Worm (Caenorhabditis elegans) whole organism, L1 larva: ENCODE measurements around the gene rpl-39.

Source experiments
- C16A3.4 ChIP-seq: fragments of 150-350 bp; optimal IDR thresholded peaks from 2 replicates; lab custom pipeline; 2014; ENCODE audit warnings: missing biosample characterization, missing genetic modification characterization
- F16B12.6 ChIP-seq: fragments of 150-350 bp; optimal IDR thresholded peaks from 2 replicates; lab custom pipeline; 2014; ENCODE audit warnings: missing biosample characterization, missing genetic modification characterization
- Y116A8C.19 ChIP-seq: sonication (generic microtip); optimal IDR thresholded peaks from 2 replicates; lab custom pipeline; 2016; ENCODE audit warnings: missing compliant biosample characterization, missing genetic modification characterization, borderline replicate concordance
- aha-1 ChIP-seq: fragments of 150-350 bp; optimal IDR thresholded peaks from 2 replicates; lab custom pipeline; 2014; ENCODE audit warnings: missing biosample characterization, missing genetic modification characterization
- aly-2 ChIP-seq: fragments of 150-350 bp; optimal IDR thresholded peaks from 2 replicates; lab custom pipeline; 2014; ENCODE audit warnings: missing biosample characterization, missing genetic modification characterization
- ceh-63 ChIP-seq: fragments of 200-800 bp; sonication (Bioruptor generic); optimal IDR thresholded peaks from 2 replicates; lab custom pipeline; 2018; ENCODE audit warnings: mild to moderate bottlenecking, missing genetic modification characterization, missing compliant biosample characterization
- ceh-82 ChIP-seq, 3 experiments: fragments of 150-350 bp in 1 of 3; sonication (generic microtip) in 2 of 3; optimal IDR thresholded peaks; 2 replicates each; lab custom pipeline; 2014 to 2017; ENCODE audit warnings: missing biosample characterization in 3 of 3, missing genetic modification characterization in 3 of 3
- ces-1 ChIP-seq: fragments of 150-350 bp; optimal IDR thresholded peaks from 2 replicates; lab custom pipeline; 2014; ENCODE audit warnings: missing biosample characterization, missing genetic modification reagents, missing genetic modification characterization
- dsc-1 ChIP-seq: sonication (generic microtip); optimal IDR thresholded peaks from 2 replicates; lab custom pipeline; 2016; ENCODE audit warnings: mild to moderate bottlenecking, missing genetic modification characterization, missing compliant biosample characterization
- efl-1 ChIP-seq, 4 experiments: fragments of 150-350 bp; optimal IDR thresholded peaks in 3 of 4; peaks in 1 of 4; 1 replicate in 1 of 4; 2 replicates in 3 of 4; lab custom pipeline; 2014; ENCODE audit warnings: missing biosample characterization in 2 of 4, missing genetic modification characterization in 2 of 4, missing genetic modification reagents in 2 of 4
- efl-3 ChIP-seq: fragments of 200-800 bp; sonication (Bioruptor generic); optimal IDR thresholded peaks from 2 replicates; lab custom pipeline; 2018; ENCODE audit warnings: mild to moderate bottlenecking, missing genetic modification characterization, missing compliant biosample characterization
- egl-27 ChIP-seq, 2 experiments: fragments of 150-350 bp in 1 of 2; sonication (generic microtip); optimal IDR thresholded peaks; 3 replicates each; lab custom pipeline; 2017 to 2018; ENCODE audit warnings: missing biosample characterization in 2 of 2, missing genetic modification characterization in 2 of 2, missing genetic modification reagents in 2 of 2
- fkh-10 ChIP-seq: sonication (generic microtip); optimal IDR thresholded peaks from 2 replicates; lab custom pipeline; 2017; ENCODE audit warnings: missing biosample characterization, missing genetic modification reagents, missing genetic modification characterization
- fkh-8 ChIP-seq: sonication (generic microtip); optimal IDR thresholded peaks from 2 replicates; lab custom pipeline; 2016; ENCODE audit warnings: mild to moderate bottlenecking, missing genetic modification characterization, missing compliant biosample characterization
- fos-1 ChIP-seq: fragments of 150-350 bp; optimal IDR thresholded peaks from 2 replicates; lab custom pipeline; 2014; ENCODE audit warnings: missing biosample characterization, missing genetic modification characterization
- hlh-17 ChIP-seq: fragments of 200-800 bp; sonication (Bioruptor generic); optimal IDR thresholded peaks from 2 replicates; lab custom pipeline; 2018; ENCODE audit warnings: missing genetic modification characterization, mild to moderate bottlenecking, missing compliant biosample characterization, moderate library complexity, borderline replicate concordance
- hlh-4 ChIP-seq: sonication (generic microtip); optimal IDR thresholded peaks from 2 replicates; lab custom pipeline; 2016; ENCODE audit warnings: mild to moderate bottlenecking, missing genetic modification characterization, missing compliant biosample characterization
- hpl-2 ChIP-seq: fragments of 150-350 bp; optimal IDR thresholded peaks from 2 replicates; lab custom pipeline; 2014; ENCODE audit warnings: missing biosample characterization, missing genetic modification reagents, missing genetic modification characterization
- jun-1 ChIP-seq: fragments of 150-350 bp; optimal IDR thresholded peaks from 2 replicates; lab custom pipeline; 2014; ENCODE audit warnings: missing biosample characterization, missing genetic modification reagents, missing genetic modification characterization
- lin-13 ChIP-seq: fragments of 150-350 bp; optimal IDR thresholded peaks from 2 replicates; lab custom pipeline; 2014; ENCODE audit warnings: missing biosample characterization, missing genetic modification reagents, missing genetic modification characterization
- lin-14 ChIP-seq: fragments of 200-800 bp; sonication (Bioruptor generic); optimal IDR thresholded peaks from 2 replicates; lab custom pipeline; 2018; ENCODE audit warnings: mild to moderate bottlenecking, missing genetic modification characterization, moderate library complexity, missing compliant biosample characterization
- lin-15B ChIP-seq: fragments of 150-350 bp; sonication (generic microtip); optimal IDR thresholded peaks from 3 replicates; lab custom pipeline; 2014; ENCODE audit warnings: missing biosample characterization, missing genetic modification characterization
- lir-3 ChIP-seq: sonication (generic microtip); optimal IDR thresholded peaks from 2 replicates; lab custom pipeline; 2016; ENCODE audit warnings: mild to moderate bottlenecking, missing genetic modification characterization, moderate library complexity, missing compliant biosample characterization; ENCODE audit not compliant: poor library complexity
- lsy-2 ChIP-seq, 2 experiments: fragments of 150-350 bp; optimal IDR thresholded peaks; 2 replicates each; lab custom pipeline; 2014; ENCODE audit warnings: missing biosample characterization in 2 of 2, missing genetic modification characterization in 2 of 2
- mdl-1 ChIP-seq, 2 experiments: fragments of 150-350 bp; optimal IDR thresholded peaks; 2 replicates each; lab custom pipeline; 2014 to 2017; ENCODE audit warnings: missing biosample characterization in 2 of 2, missing genetic modification characterization in 2 of 2, inconsistent platforms in 1 of 2
- mef-2 ChIP-seq: fragments of 150-350 bp; optimal IDR thresholded peaks from 2 replicates; lab custom pipeline; 2014; ENCODE audit warnings: missing biosample characterization, missing genetic modification characterization
- mep-1 ChIP-seq: fragments of 150-350 bp; optimal IDR thresholded peaks from 2 replicates; lab custom pipeline; 2014; ENCODE audit warnings: missing biosample characterization, missing genetic modification characterization
- nhr-11 ChIP-seq: fragments of 150-350 bp; optimal IDR thresholded peaks from 2 replicates; lab custom pipeline; 2014; ENCODE audit warnings: missing biosample characterization, missing genetic modification characterization
- nhr-12 ChIP-seq: sonication (generic microtip); optimal IDR thresholded peaks from 2 replicates; lab custom pipeline; 2017; ENCODE audit warnings: missing biosample characterization, missing genetic modification characterization
- nhr-19 ChIP-seq: fragments of 200-800 bp; sonication (Bioruptor generic); conservative IDR thresholded peaks from 2 replicates; pipeline ENCODE4 v1.3.6; 2022; ENCODE audit warnings: missing genetic modification characterization, missing compliant biosample characterization
- nhr-237 ChIP-seq: fragments of 150-350 bp; optimal IDR thresholded peaks from 2 replicates; lab custom pipeline; 2014; ENCODE audit warnings: missing biosample characterization, missing genetic modification characterization
- nhr-28 ChIP-seq: fragments of 150-350 bp; optimal IDR thresholded peaks from 2 replicates; lab custom pipeline; 2014; ENCODE audit warnings: missing biosample characterization, missing genetic modification characterization
- nhr-76 ChIP-seq: sonication (generic microtip); optimal IDR thresholded peaks from 2 replicates; lab custom pipeline; 2017; ENCODE audit warnings: missing biosample characterization, missing genetic modification characterization
- nhr-84 ChIP-seq: sonication (generic microtip); optimal IDR thresholded peaks from 2 replicates; lab custom pipeline; 2017; ENCODE audit warnings: missing biosample characterization, missing genetic modification characterization
- nhr-90 ChIP-seq: sonication (generic microtip); optimal IDR thresholded peaks from 2 replicates; lab custom pipeline; 2016; ENCODE audit warnings: mild to moderate bottlenecking, missing genetic modification characterization, missing compliant biosample characterization; ENCODE audit not compliant: poor library complexity
- pag-3 ChIP-seq: sonication (generic microtip); optimal IDR thresholded peaks from 2 replicates; lab custom pipeline; 2017; ENCODE audit warnings: missing genetic modification characterization, mild to moderate bottlenecking, missing compliant biosample characterization, antibody characterized with exemption, borderline replicate concordance; ENCODE audit not compliant: insufficient read depth
- pqm-1 ChIP-seq: sonication (generic microtip); optimal IDR thresholded peaks from 3 replicates; lab custom pipeline; 2017; ENCODE audit warnings: missing biosample characterization, missing genetic modification characterization
- rnt-1 ChIP-seq: sonication (generic microtip); optimal IDR thresholded peaks from 2 replicates; lab custom pipeline; 2016; ENCODE audit warnings: mild to moderate bottlenecking, missing genetic modification characterization, moderate library complexity, missing compliant biosample characterization
- snpc-4 ChIP-seq: fragments of 150-350 bp; optimal IDR thresholded peaks from 2 replicates; lab custom pipeline; 2014; ENCODE audit warnings: missing biosample characterization, missing genetic modification characterization
- sptf-1 ChIP-seq: fragments of 150-350 bp; optimal IDR thresholded peaks from 2 replicates; lab custom pipeline; 2014; ENCODE audit warnings: missing biosample characterization, missing genetic modification characterization
- sup-37 ChIP-seq: fragments of 200-800 bp; sonication (Bioruptor generic); optimal IDR thresholded peaks from 2 replicates; lab custom pipeline; 2018; ENCODE audit warnings: mild to moderate bottlenecking, missing genetic modification characterization, missing compliant biosample characterization
- tlp-1 ChIP-seq: fragments of 150-350 bp; optimal IDR thresholded peaks from 2 replicates; lab custom pipeline; 2014; ENCODE audit warnings: missing biosample characterization, missing genetic modification characterization
- unc-130 ChIP-seq: fragments of 150-350 bp; optimal IDR thresholded peaks from 2 replicates; lab custom pipeline; 2017; ENCODE audit warnings: missing biosample characterization, missing genetic modification characterization, inconsistent platforms
- unc-62 ChIP-seq: fragments of 150-350 bp; optimal IDR thresholded peaks from 2 replicates; lab custom pipeline; 2014; ENCODE audit warnings: missing biosample characterization, missing genetic modification reagents, missing genetic modification characterization
- unc-86 ChIP-seq: sonication (generic microtip); optimal IDR thresholded peaks from 2 replicates; lab custom pipeline; 2016; ENCODE audit warnings: missing genetic modification characterization, missing compliant biosample characterization
- unc-98 ChIP-seq: fragments of 200-800 bp; sonication (Bioruptor generic); IDR thresholded peaks from 2 replicates; pipeline ENCODE4 v1.3.6; 2022; ENCODE audit warnings: missing genetic modification characterization, missing compliant biosample characterization
- zip-4 ChIP-seq: fragments of 200-800 bp; sonication (Bioruptor generic); optimal IDR thresholded peaks from 2 replicates; lab custom pipeline; 2018; ENCODE audit warnings: mild to moderate bottlenecking, missing genetic modification characterization, moderate library complexity, missing compliant biosample characterization
- ztf-4 ChIP-seq: fragments of 150-350 bp; optimal IDR thresholded peaks from 2 replicates; lab custom pipeline; 2014; ENCODE audit warnings: missing biosample characterization, missing genetic modification characterization

The rpl-39 gene

DNA sequence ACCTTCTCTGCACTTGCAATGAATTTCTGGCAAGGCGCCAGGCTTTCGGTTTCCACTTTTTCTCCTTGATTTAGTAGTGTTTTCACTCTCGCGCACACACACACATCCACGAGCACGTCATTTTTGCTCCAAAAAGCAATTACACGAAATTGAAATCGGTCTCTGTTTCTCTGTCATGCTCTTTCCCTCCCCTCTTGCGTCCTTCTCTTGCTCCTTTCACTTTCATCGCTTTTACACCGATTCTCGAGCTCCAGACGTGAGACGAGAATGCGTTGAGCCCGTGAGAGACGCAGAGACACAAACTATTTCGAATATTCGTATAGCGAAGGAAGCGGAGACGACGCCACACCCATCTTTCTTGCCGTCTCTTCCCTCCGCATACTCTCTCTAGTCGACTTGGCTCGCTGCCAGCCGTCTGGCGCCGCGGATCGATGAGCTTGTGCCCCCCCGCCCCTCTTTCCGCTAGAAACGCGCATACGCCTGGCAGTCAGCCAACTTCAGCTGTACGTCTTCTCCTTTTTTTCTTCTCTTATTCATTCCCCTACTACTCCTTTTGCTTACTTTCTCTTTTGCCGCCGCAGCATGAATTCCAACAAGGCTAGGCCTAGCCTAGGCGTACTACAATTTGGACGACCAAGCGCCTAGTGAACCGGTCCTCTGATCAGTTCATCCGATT lies 47.7 kb downstream of the rpl-39 start (continued):
- peak; percentile 88 for TF ChIP-seq fkh-10 (GFP tag; lab: Kevin White, UChicago)
- TF ChIP-seq C16A3.4 (tag; lab: Kevin White, UChicago), result peak; percentile 26
- TF ChIP-seq sup-37 (GFP tag; lab: Kevin White, UChicago), result no peak
- no peak for TF ChIP-seq mdl-1 (tag; optimal IDR thresholded peaks at IDR 0.05; lab: Kevin White, UChicago)
- TF ChIP-seq ceh-63 (GFP tag; lab: Kevin White, UChicago), result no peak
- TF ChIP-seq efl-3 (GFP tag; lab: Kevin White, UChicago), result no peak
- TF ChIP-seq Y116A8C.19 (tag; lab: Kevin White, UChicago), result no peak
- no peak for TF ChIP-seq nhr-76 (tag; lab: Kevin White, UChicago)
- peak in 1 of 2 experiments; percentile 89 for TF ChIP-seq egl-27 (tag; optimal IDR thresholded peaks at IDR 0.05; lab: Kevin White, UChicago)
- no peak for TF ChIP-seq tlp-1 (tag; lab: Kevin White, UChicago)
- peak; percentile 98 for TF ChIP-seq lin-14 (GFP tag; lab: Kevin White, UChicago)
- no peak for TF ChIP-seq sptf-1 (tag; lab: Kevin White, UChicago)
- no peak for TF ChIP-seq F16B12.6 (tag; lab: Kevin White, UChicago)
- no peak for TF ChIP-seq pqm-1 (tag; lab: Kevin White, UChicago)
- peak; percentile 90 for TF ChIP-seq unc-86 (tag; lab: Kevin White, UChicago)
- TF ChIP-seq dsc-1, result peak; percentile 86
- peak; percentile 82 for TF ChIP-seq jun-1
- peak; percentile 52 for TF ChIP-seq zip-4 (GFP tag; lab: Kevin White, UChicago)
- TF ChIP-seq snpc-4 (tag; lab: Kevin White, UChicago), result peak; percentile 16
- TF ChIP-seq lin-13, result peak; percentile 43
- peak; percentile 36 for TF ChIP-seq ztf-4 (tag; lab: Kevin White, UChicago)
- TF ChIP-seq ces-1, result no peak
- peak; percentile 29 to 81 (median 41) for TF ChIP-seq ceh-82 (tag; optimal IDR thresholded peaks at IDR 0.05; lab: Kevin White, UChicago)
- no peak for TF ChIP-seq aha-1 (tag; lab: Kevin White, UChicago)
- peak; percentile 36 for TF ChIP-seq unc-130 (tag; lab: Kevin White, UChicago)
- peak; percentile 46 for TF ChIP-seq mef-2
- TF ChIP-seq nhr-84 (tag; lab: Kevin White, UChicago), result no peak
- no peak for TF ChIP-seq hpl-2 (GFP tag; lab: Kevin White, UChicago)
- peak; percentile 19 for TF ChIP-seq hlh-4 (tag; lab: Kevin White, UChicago)
- TF ChIP-seq fkh-8 (tag; lab: Kevin White, UChicago), result peak; percentile 99
- no peak for TF ChIP-seq nhr-237
- TF ChIP-seq pag-3 (tag; lab: Kevin White, UChicago), result no peak
- TF ChIP-seq lsy-2 (tag; optimal IDR thresholded peaks at IDR 0.05; lab: Kevin White, UChicago), result peak; percentile 64 to 78
- peak; percentile 81 for TF ChIP-seq rnt-1 (tag; lab: Kevin White, UChicago)
- no peak for TF ChIP-seq hlh-17
- TF ChIP-seq lir-3 (tag; lab: Kevin White, UChicago), result no peak
- peak; percentile 72 to 75 for TF ChIP-seq efl-1 (optimal IDR thresholded peaks at IDR 0.05; lab: Kevin White, UChicago)
- peak; percentile 32 to 95 for TF ChIP-seq efl-1 (GFP tag; optimal IDR thresholded peaks at IDR 0.05 in 1 of 2; lab: Kevin White, UChicago)
- TF ChIP-seq fos-1 (tag; lab: Kevin White, UChicago), result peak; percentile 75
- TF ChIP-seq nhr-90 (tag; lab: Kevin White, UChicago), result no peak
- peak; percentile 71 for TF ChIP-seq nhr-11 (tag; lab: Kevin White, UChicago)
- peak; percentile 71 for TF ChIP-seq nhr-19
- TF ChIP-seq nhr-12 (tag; lab: Kevin White, UChicago), result no peak
- TF ChIP-seq lin-15B (tag; lab: Kevin White, UChicago), result no peak
- TF ChIP-seq unc-62 (GFP tag; lab: Kevin White, UChicago), result no peak
- no peak for TF ChIP-seq nhr-28
- peak; percentile 70 for TF ChIP-seq mep-1
- TF ChIP-seq unc-98 (GFP tag; lab: Robert Waterston, UW), result peak; percentile 49; the same call in 1 of the 2 replicates
- no peak for TF ChIP-seq aly-2 (tag; lab: Kevin White, UChicago)
